Fruit fly (Drosophila melanogaster) Kc167 (cell line): ENCODE data around the gene CG10973.

Experiments
- Myc ChIP-seq: fragments of >200 bp; optimal IDR thresholded peaks from 2 replicates; lab custom pipeline; 2017; ENCODE audit warnings: missing external identifiers
- Sin3A ChIP-seq: fragments of >200 bp; optimal IDR thresholded peaks from 2 replicates; lab custom pipeline; 2018; ENCODE audit warnings: missing external identifiers
- h ChIP-seq: fragments of >200 bp; optimal IDR thresholded peaks from 3 replicates; lab custom pipeline; 2018; ENCODE audit warnings: missing external identifiers
- insv ChIP-seq: fragments of >200 bp; optimal IDR thresholded peaks from 3 replicates; lab custom pipeline; 2018; ENCODE audit warnings: missing external identifiers
- psq ChIP-seq: fragments of >200 bp; optimal IDR thresholded peaks from 2 replicates; lab custom pipeline; 2017; ENCODE audit warnings: missing external identifiers
- ttk ChIP-seq: sonication (Bioruptor generic); optimal IDR thresholded peaks from 2 replicates; lab custom pipeline; 2017; ENCODE audit warnings: missing external identifiers

Gene CG10973

dm6 chr3L:12745121-12745770 lies 9.3 kb downstream of the CG10973 start, which contains the start of gene CG32109:
Gene CG32109, plus strand, starts transcription at chr3L:12745344.
- TF ChIP-seq Sin3A (no peak), insv (lab: Kevin White, UChicago) (no peak), h (lab: Kevin White, UChicago) (no peak), psq (lab: Kevin White, UChicago) (no peak), ttk (no peak), Myc (lab: Kevin White, UChicago) (no peak)

- no peak for TF ChIP-seq Myc (lab: Kevin White, UChicago)
- TF ChIP-seq ttk = no peak
- TF ChIP-seq psq (lab: Kevin White, UChicago) = no peak
- TF ChIP-seq h (lab: Kevin White, UChicago) = no peak
- no peak for TF ChIP-seq insv (lab: Kevin White, UChicago)
- no peak for TF ChIP-seq Sin3A
Measured at dm6 chr3L:12741608-12742007, 13.0 kb downstream of the CG10973 start, which contains the start of gene CG32112. Gene CG32112, plus strand, starts transcription at chr3L:12741718.

dm6 chr3L:12735707-12736106 lies 18.9 kb downstream of the CG10973 start:
- TF ChIP-seq ttk = no peak
- TF ChIP-seq Myc (lab: Kevin White, UChicago) = no peak
- TF ChIP-seq insv (lab: Kevin White, UChicago) = no peak
- no peak for TF ChIP-seq h (lab: Kevin White, UChicago)
- no peak for TF ChIP-seq Sin3A
- TF ChIP-seq psq (lab: Kevin White, UChicago) = no peak

dm6 chr3L:12734550-12735012 lies 20.0 kb downstream of the CG10973 start, which contains the start of the genes SmD1 and Ptp69D:
Gene SmD1, minus strand, starts transcription at chr3L:12734611.
Gene Ptp69D, plus strand, starts transcription at chr3L:12734945.
- TF ChIP-seq insv (lab: Kevin White, UChicago) = no peak
- no peak for TF ChIP-seq h (lab: Kevin White, UChicago)
- no peak for TF ChIP-seq ttk
- no peak for TF ChIP-seq psq (lab: Kevin White, UChicago)
- TF ChIP-seq Sin3A = no peak
- TF ChIP-seq Myc (lab: Kevin White, UChicago) = no peak

dm6 chr3L:12732742-12733141 lies 21.8 kb downstream of the CG10973 start:
- TF ChIP-seq psq (lab: Kevin White, UChicago) (no peak), ttk (no peak), Myc (lab: Kevin White, UChicago) (no peak), h (lab: Kevin White, UChicago) (no peak), insv (lab: Kevin White, UChicago) (no peak), Sin3A (no peak)

dm6 chr3L:12729601-12730000 lies 25.0 kb downstream of the CG10973 start:
- TF ChIP-seq psq (lab: Kevin White, UChicago) (no peak), insv (lab: Kevin White, UChicago) (no peak), Sin3A (no peak), ttk (no peak), Myc (lab: Kevin White, UChicago) (no peak), h (lab: Kevin White, UChicago) (no peak)

dm6 chr3L:12727212-12727611 lies 27.4 kb downstream of the CG10973 start:
- TF ChIP-seq Myc (lab: Kevin White, UChicago) = no peak
- no peak for TF ChIP-seq ttk
- TF ChIP-seq psq (lab: Kevin White, UChicago) = no peak
- TF ChIP-seq h (lab: Kevin White, UChicago) = no peak
- no peak for TF ChIP-seq insv (lab: Kevin White, UChicago)
- no peak for TF ChIP-seq Sin3A

dm6 chr3L:12725749-12726148 lies 28.8 kb downstream of the CG10973 start:
- no peak for TF ChIP-seq psq (lab: Kevin White, UChicago)
- no peak for TF ChIP-seq Myc (lab: Kevin White, UChicago)
- no peak for TF ChIP-seq Sin3A
- TF ChIP-seq ttk = no peak
- TF ChIP-seq h (lab: Kevin White, UChicago) = no peak
- TF ChIP-seq insv (lab: Kevin White, UChicago) = no peak

- TF ChIP-seq psq (lab: Kevin White, UChicago) (no peak), insv (lab: Kevin White, UChicago) (no peak), h (lab: Kevin White, UChicago) (no peak), Myc (lab: Kevin White, UChicago) (no peak), ttk (no peak), Sin3A (no peak)
Measured at dm6 chr3L:12720699-12721098, 33.9 kb downstream of the CG10973 start.

- TF ChIP-seq ttk = no peak
- no peak for TF ChIP-seq h (lab: Kevin White, UChicago)
Measured at dm6 chr3L:12717621-12718020, 37.0 kb downstream of the CG10973 start.

- TF ChIP-seq Sin3A (no peak), insv (lab: Kevin White, UChicago) (no peak), h (lab: Kevin White, UChicago) (no peak), Myc (lab: Kevin White, UChicago) (no peak), ttk (no peak), psq (lab: Kevin White, UChicago) (no peak)
Measured at dm6 chr3L:12716661-12717060, 37.9 kb downstream of the CG10973 start.

- TF ChIP-seq Sin3A = no peak
- TF ChIP-seq insv (lab: Kevin White, UChicago) = no peak
- TF ChIP-seq h (lab: Kevin White, UChicago) = no peak
- TF ChIP-seq Myc (lab: Kevin White, UChicago) = no peak
- no peak for TF ChIP-seq psq (lab: Kevin White, UChicago)
- TF ChIP-seq ttk = no peak
Measured at dm6 chr3L:12714588-12715196, 39.9 kb downstream of the CG10973 start.
